Fruit fly (Drosophila melanogaster) whole organism, wandering third instar larva: Measurements from ENCODE around the gene Or2a.

Source experiments
- Abd-B ChIP-seq: fragments of >200 bp; optimal IDR thresholded peaks from 2 replicates; lab custom pipeline; 2017; ENCODE audit warnings: missing biosample characterization, missing genetic modification characterization
- CG9705 ChIP-seq: fragments of 200-800 bp; sonication (Bioruptor generic); optimal IDR thresholded peaks from 2 replicates; lab custom pipeline; 2018; ENCODE audit warnings: missing biosample characterization, mild to moderate bottlenecking, missing genetic modification characterization
- Hr78 ChIP-seq: fragments of >200 bp; optimal IDR thresholded peaks from 2 replicates; lab custom pipeline; 2017; ENCODE audit warnings: missing biosample characterization, missing genetic modification characterization
- Jra ChIP-seq: sonication (Bioruptor generic); optimal IDR thresholded peaks from 2 replicates; lab custom pipeline; 2016; ENCODE audit warnings: missing biosample characterization, missing genetic modification characterization
- Sp1 ChIP-seq: fragments of 200-800 bp; sonication (Bioruptor generic); optimal IDR thresholded peaks from 3 replicates; lab custom pipeline; 2019; ENCODE audit warnings: missing biosample characterization, mild to moderate bottlenecking, missing genetic modification characterization, moderate library complexity
- br ChIP-seq: fragments of 200-800 bp; sonication (Bioruptor generic); optimal IDR thresholded peaks from 2 replicates; lab custom pipeline; 2016; ENCODE audit warnings: missing biosample characterization, missing genetic modification characterization
- ey ChIP-seq: fragments of 200-800 bp; sonication (Bioruptor generic); optimal IDR thresholded peaks from 2 replicates; lab custom pipeline; 2016; ENCODE audit warnings: missing biosample characterization, missing genetic modification characterization
- h ChIP-seq: fragments of 200-800 bp; sonication (Bioruptor generic); optimal IDR thresholded peaks from 3 replicates; lab custom pipeline; 2016; ENCODE audit warnings: missing biosample characterization, mild to moderate bottlenecking, missing genetic modification characterization
- pan ChIP-seq: fragments of >200 bp; optimal IDR thresholded peaks from 2 replicates; lab custom pipeline; 2017
- psq ChIP-seq: fragments of 200-800 bp; sonication (Bioruptor generic); optimal IDR thresholded peaks from 3 replicates; lab custom pipeline; 2017; ENCODE audit warnings: missing biosample characterization, mild to moderate bottlenecking, missing genetic modification characterization, moderate library complexity
- rgr ChIP-seq: fragments of 200-800 bp; sonication (Bioruptor generic); optimal IDR thresholded peaks from 3 replicates; lab custom pipeline; 2016; ENCODE audit warnings: missing biosample characterization, mild to moderate bottlenecking, missing genetic modification characterization
- sv ChIP-seq: fragments of 200-800 bp; sonication (Bioruptor generic); optimal IDR thresholded peaks from 3 replicates; lab custom pipeline; 2016; ENCODE audit warnings: missing biosample characterization, missing genetic modification characterization

DNA sequence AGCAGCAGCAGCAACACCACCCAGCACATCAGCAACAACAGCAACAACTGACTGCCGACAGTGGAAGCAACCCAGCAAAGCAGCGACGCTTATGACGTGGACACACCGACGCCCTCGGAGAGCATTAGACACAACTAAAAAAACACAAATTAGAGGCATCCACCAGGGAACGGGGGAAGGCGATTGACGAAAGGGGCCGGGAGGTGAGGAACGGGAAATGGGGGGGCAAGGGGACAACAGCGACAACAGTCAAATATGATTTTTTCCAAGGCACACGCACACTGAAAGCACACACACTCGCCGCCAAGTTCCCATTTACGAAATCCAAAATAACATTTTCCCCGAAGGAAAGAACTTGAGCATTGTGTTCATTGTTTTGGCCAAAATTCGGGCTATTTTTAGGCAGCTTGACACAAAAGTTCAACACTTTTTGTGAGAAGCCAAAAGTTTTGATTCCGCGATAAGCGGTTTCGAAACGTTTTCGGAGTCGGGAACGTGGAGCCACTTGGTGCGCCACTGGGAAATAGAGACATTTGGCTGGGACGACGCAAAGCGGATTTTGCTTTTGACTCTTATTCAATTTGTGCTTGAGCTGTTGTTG is 37.3 kb upstream of the Or2a start:
- TF ChIP-seq Hr78 (GFP tag; lab: Kevin White, UChicago) (no peak), Sp1 (no peak), rgr (GFP tag; lab: Kevin White, UChicago) (no peak), Abd-B (GFP tag; lab: Kevin White, UChicago) (no peak), br (no peak), Jra (GFP tag; lab: Kevin White, UChicago) (no peak), ey (no peak), pan (lab: Kevin White, UChicago) (no peak), psq (GFP tag; lab: Kevin White, UChicago) (no peak), sv (GFP tag; lab: Kevin White, UChicago) (no peak), h (GFP tag; lab: Kevin White, UChicago) (no peak), CG9705 (no peak)
